Fruit fly (Drosophila melanogaster): ENCODE results near the gene CG7824.

Gene CG7824

DNA sequence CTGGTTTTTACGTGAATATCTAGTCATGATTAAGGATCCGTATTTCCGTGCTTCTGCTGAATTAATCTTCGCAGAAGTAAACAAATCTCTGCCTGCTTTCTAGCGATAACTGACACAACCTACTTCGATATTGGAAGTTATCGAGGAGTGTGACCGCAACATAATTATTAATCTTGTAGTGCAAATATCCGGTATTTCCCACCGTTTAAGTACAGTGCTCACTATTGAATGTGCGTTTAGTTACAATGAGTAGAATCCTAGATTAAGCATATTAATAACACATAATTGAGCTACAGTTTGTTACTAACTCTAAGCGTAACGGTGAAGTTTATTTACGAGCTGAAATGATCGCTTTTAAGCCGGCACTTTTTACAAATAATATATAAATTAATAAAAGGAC is 1.0 kb upstream of the CG7824 start (continued):
- no peak for TF ChIP-seq mld (GFP tag; IDR thresholded peaks at IDR 0.05; ENCODE audit: partially characterized antibody)
- no peak for TF ChIP-seq exex (tag; optimal IDR thresholded peaks at IDR 0.05)
- peak; percentile 42 for TF ChIP-seq CG8924 (tag; optimal IDR thresholded peaks at IDR 0.05)
- TF ChIP-seq CG12659 (GFP tag; optimal IDR thresholded peaks at IDR 0.05) = peak; percentile 79
- TF ChIP-seq CG3995 (GFP tag; optimal IDR thresholded peaks at IDR 0.05) = no peak
- no peak for TF ChIP-seq Optix (GFP tag; IDR thresholded peaks at IDR 0.05)
- no peak for TF ChIP-seq gsb (GFP tag; IDR thresholded peaks at IDR 0.05)
- no peak for TF ChIP-seq CG6254 (GFP tag; optimal IDR thresholded peaks at IDR 0.05)
- TF ChIP-seq Elba2 (GFP tag; optimal IDR thresholded peaks at IDR 0.05) = no peak
- TF ChIP-seq pros (GFP tag; optimal IDR thresholded peaks at IDR 0.05) = no peak
- TF ChIP-seq CG15269 (tag; optimal IDR thresholded peaks at IDR 0.05) = no peak
- TF ChIP-seq MESR4 (GFP tag; optimal IDR thresholded peaks at IDR 0.05) = peak; percentile 63
- TF ChIP-seq CG3847 (GFP tag; IDR thresholded peaks at IDR 0.05) = peak; percentile 49; the same call in 1 of the 2 replicates
- TF ChIP-seq unc-4 (GFP tag; IDR thresholded peaks at IDR 0.05; ENCODE audit: partially characterized antibody) = 0 out of 2 replicates have a peak, but pooled peaks have one; percentile 49
- no peak for TF ChIP-seq nom (GFP tag; optimal IDR thresholded peaks at IDR 0.05)
- TF ChIP-seq ERR (GFP tag; optimal IDR thresholded peaks at IDR 0.05) = no peak
- 0 out of 2 replicates have a peak, but pooled peaks have one; percentile 14 for TF ChIP-seq rib (GFP tag; IDR thresholded peaks at IDR 0.05)
- no peak for TF ChIP-seq tna (GFP tag; IDR thresholded peaks at IDR 0.05; ENCODE audit: partially characterized antibody)
- no peak for TF ChIP-seq CG5180 (GFP tag; optimal IDR thresholded peaks at IDR 0.05)
- peak; percentile 78 for TF ChIP-seq CG14710 (tag; optimal IDR thresholded peaks at IDR 0.05)
- TF ChIP-seq Side (GFP tag; optimal IDR thresholded peaks at IDR 0.05) = no peak
- TF ChIP-seq dimm (GFP tag; IDR thresholded peaks at IDR 0.05) = no peak
- TF ChIP-seq CG8089 (GFP tag; optimal IDR thresholded peaks at IDR 0.05) = no peak
- no peak for TF ChIP-seq slp2 (GFP tag; optimal IDR thresholded peaks at IDR 0.05)
- peak; percentile 39 for TF ChIP-seq ind (GFP tag; optimal IDR thresholded peaks at IDR 0.05)
- no peak for TF ChIP-seq vnd (GFP tag; IDR thresholded peaks at IDR 0.05; ENCODE audit: partially characterized antibody)
- TF ChIP-seq CG7745 (tag; optimal IDR thresholded peaks at IDR 0.05) = no peak
- TF ChIP-seq corto (GFP tag; optimal IDR thresholded peaks at IDR 0.05) = no peak
- peak; percentile 68 for TF ChIP-seq Fer1 (GFP tag; optimal IDR thresholded peaks at IDR 0.05)
- TF ChIP-seq tin (GFP tag; optimal IDR thresholded peaks at IDR 0.05) = peak; percentile 8
- no peak for TF ChIP-seq da (GFP tag; optimal IDR thresholded peaks at IDR 0.05)
- peak; percentile 44 for TF ChIP-seq CG15601 (tag; optimal IDR thresholded peaks at IDR 0.05)
- peak in 1 of 2 experiments; percentile 60 for TF ChIP-seq dpn (GFP tag; optimal IDR thresholded peaks at IDR 0.05)
- TF ChIP-seq CG17359 (tag; optimal IDR thresholded peaks at IDR 0.05) = peak; percentile 50
- no peak for TF ChIP-seq Jarid2 (GFP tag; optimal IDR thresholded peaks at IDR 0.05)
- peak; percentile 10 for TF ChIP-seq CG12744 (GFP tag; optimal IDR thresholded peaks at IDR 0.05)
- TF ChIP-seq yki (optimal IDR thresholded peaks at IDR 0.05) = no peak
- no peak for TF ChIP-seq CG2202 (tag; optimal IDR thresholded peaks at IDR 0.05)
- no peak for TF ChIP-seq fd96Cb (tag; optimal IDR thresholded peaks at IDR 0.05)
- TF ChIP-seq Tbp (GFP tag; optimal IDR thresholded peaks at IDR 0.05) = no peak
- no peak for TF ChIP-seq ash1 (GFP tag; optimal IDR thresholded peaks at IDR 0.05)
- peak; percentile 21 for TF ChIP-seq CG18476 (GFP tag; optimal IDR thresholded peaks at IDR 0.05)
- TF ChIP-seq Hr78 (GFP tag; optimal IDR thresholded peaks at IDR 0.05) = no peak
- no peak for TF ChIP-seq Oaz (GFP tag; IDR thresholded peaks at IDR 0.05)
- TF ChIP-seq dm (GFP tag; optimal IDR thresholded peaks at IDR 0.05) = no peak
- no peak for TF ChIP-seq en (GFP tag; optimal IDR thresholded peaks at IDR 0.05)
- peak; percentile 40 for TF ChIP-seq CG12155 (GFP tag; optimal IDR thresholded peaks at IDR 0.05)
- TF ChIP-seq dmrt11E (tag; optimal IDR thresholded peaks at IDR 0.05) = no peak
